Worm (Caenorhabditis elegans): Measurements from ENCODE around the gene K10B2.4.

DNA sequence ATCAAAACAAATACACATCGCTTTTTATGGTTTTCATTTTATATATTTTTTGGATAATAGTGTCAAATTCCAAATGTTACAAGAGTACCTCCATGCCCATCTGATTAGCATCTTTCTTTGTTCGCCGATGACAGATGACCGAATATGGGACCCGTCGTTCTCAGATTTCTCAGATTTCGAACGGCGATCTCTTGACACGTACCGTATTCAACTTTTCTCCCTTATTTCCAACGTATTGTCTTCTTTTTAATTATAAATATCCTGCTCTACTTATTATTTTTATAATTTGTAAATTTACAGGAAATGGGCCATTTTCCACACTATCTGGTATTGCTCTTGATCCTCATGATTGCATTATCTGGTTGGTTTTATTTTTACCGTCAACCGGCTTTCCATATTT lies 37.6 kb upstream of the K10B2.4 start, which contains the start of gene zig-10:
- TF ChIP-seq C17E4.6 (GFP tag; IDR thresholded peaks at IDR 0.05) (no peak), sdz-38 (tag; optimal IDR thresholded peaks at IDR 0.05) (no peak), unc-62 (GFP tag; optimal IDR thresholded peaks at IDR 0.05) (no peak), pbrm-1 (GFP tag; IDR thresholded peaks at IDR 0.05) (no peak), ama-1 (optimal IDR thresholded peaks at IDR 0.05) (no peak), ama-1 (GFP tag; optimal IDR thresholded peaks at IDR 0.05) (no peak)
